Worm (Caenorhabditis elegans) whole organism, L1 larva: ENCODE data around the gene clec-48.

Source experiments
- C04F5.9 ChIP-seq: sonication (generic microtip); optimal IDR thresholded peaks from 2 replicates; lab custom pipeline; 2016; ENCODE audit warnings: missing genetic modification characterization, missing compliant biosample characterization
- C16A3.4 ChIP-seq: fragments of 150-350 bp; optimal IDR thresholded peaks from 2 replicates; lab custom pipeline; 2014; ENCODE audit warnings: missing biosample characterization, missing genetic modification characterization
- C34B4.2 ChIP-seq: sonication (generic microtip); optimal IDR thresholded peaks from 2 replicates; lab custom pipeline; 2017; ENCODE audit warnings: mild to moderate bottlenecking, missing genetic modification characterization, missing compliant biosample characterization
- alr-1 ChIP-seq: fragments of 200-800 bp; sonication (Bioruptor generic); optimal IDR thresholded peaks from 2 replicates; lab custom pipeline; 2018; ENCODE audit warnings: borderline replicate concordance, mild to moderate bottlenecking, missing genetic modification characterization, missing compliant biosample characterization
- ama-1 ChIP-seq: fragments of 150-350 bp; optimal IDR thresholded peaks from 2 replicates; lab custom pipeline; 2014
- ceh-63 ChIP-seq: fragments of 200-800 bp; sonication (Bioruptor generic); optimal IDR thresholded peaks from 2 replicates; lab custom pipeline; 2018; ENCODE audit warnings: mild to moderate bottlenecking, missing genetic modification characterization, missing compliant biosample characterization
- ces-1 ChIP-seq: fragments of 150-350 bp; optimal IDR thresholded peaks from 2 replicates; lab custom pipeline; 2014; ENCODE audit warnings: missing biosample characterization, missing genetic modification reagents, missing genetic modification characterization
- dsc-1 ChIP-seq: sonication (generic microtip); optimal IDR thresholded peaks from 2 replicates; lab custom pipeline; 2016; ENCODE audit warnings: mild to moderate bottlenecking, missing genetic modification characterization, missing compliant biosample characterization
- efl-3 ChIP-seq: fragments of 200-800 bp; sonication (Bioruptor generic); optimal IDR thresholded peaks from 2 replicates; lab custom pipeline; 2018; ENCODE audit warnings: mild to moderate bottlenecking, missing genetic modification characterization, missing compliant biosample characterization
- egl-13 ChIP-seq: sonication (generic microtip); optimal IDR thresholded peaks from 2 replicates; lab custom pipeline; 2016; ENCODE audit warnings: missing genotype, missing genetic modification reagents, missing genetic modification characterization, missing compliant biosample characterization
- egl-27 ChIP-seq, 2 experiments: fragments of 150-350 bp in 1 of 2; sonication (generic microtip); optimal IDR thresholded peaks; 3 replicates each; lab custom pipeline; 2017 to 2018; ENCODE audit warnings: missing biosample characterization in 2 of 2, missing genetic modification characterization in 2 of 2, missing genetic modification reagents in 2 of 2
- elt-2 ChIP-seq: sonication (generic microtip); optimal IDR thresholded peaks from 2 replicates; lab custom pipeline; 2016; ENCODE audit warnings: missing genetic modification characterization, mild to moderate bottlenecking, inconsistent platforms, missing compliant biosample characterization, missing genetic modification reagents
- ets-5 ChIP-seq: fragments of 200-800 bp; sonication (Bioruptor generic); IDR thresholded peaks from 2 replicates; pipeline ENCODE4 v1.3.6; 2022; ENCODE audit warnings: missing genetic modification characterization, missing compliant biosample characterization
- fos-1 ChIP-seq: fragments of 150-350 bp; optimal IDR thresholded peaks from 2 replicates; lab custom pipeline; 2014; ENCODE audit warnings: missing biosample characterization, missing genetic modification characterization
- hlh-17 ChIP-seq: fragments of 200-800 bp; sonication (Bioruptor generic); optimal IDR thresholded peaks from 2 replicates; lab custom pipeline; 2018; ENCODE audit warnings: missing genetic modification characterization, mild to moderate bottlenecking, missing compliant biosample characterization, moderate library complexity, borderline replicate concordance
- hlh-4 ChIP-seq: sonication (generic microtip); optimal IDR thresholded peaks from 2 replicates; lab custom pipeline; 2016; ENCODE audit warnings: mild to moderate bottlenecking, missing genetic modification characterization, missing compliant biosample characterization
- jun-1 ChIP-seq: fragments of 150-350 bp; optimal IDR thresholded peaks from 2 replicates; lab custom pipeline; 2014; ENCODE audit warnings: missing biosample characterization, missing genetic modification reagents, missing genetic modification characterization
- lin-14 ChIP-seq: fragments of 200-800 bp; sonication (Bioruptor generic); optimal IDR thresholded peaks from 2 replicates; lab custom pipeline; 2018; ENCODE audit warnings: mild to moderate bottlenecking, missing genetic modification characterization, moderate library complexity, missing compliant biosample characterization
- lin-35 ChIP-seq, 2 experiments: fragments of 150-350 bp; optimal IDR thresholded peaks; 2 replicates each; lab custom pipeline; 2014; ENCODE audit warnings: missing biosample characterization in 2 of 2, missing genetic modification characterization in 2 of 2, missing genetic modification reagents in 2 of 2
- lir-3 ChIP-seq: sonication (generic microtip); optimal IDR thresholded peaks from 2 replicates; lab custom pipeline; 2016; ENCODE audit warnings: mild to moderate bottlenecking, missing genetic modification characterization, moderate library complexity, missing compliant biosample characterization; ENCODE audit not compliant: poor library complexity
- mab-9 ChIP-seq: fragments of 200-800 bp; sonication (Bioruptor generic); IDR thresholded peaks from 2 replicates; pipeline ENCODE4 v1.3.6; 2022; ENCODE audit warnings: missing genetic modification reagents, missing genetic modification characterization, missing compliant biosample characterization
- mdl-1 ChIP-seq, 2 experiments: fragments of 150-350 bp; optimal IDR thresholded peaks; 2 replicates each; lab custom pipeline; 2014 to 2017; ENCODE audit warnings: missing biosample characterization in 2 of 2, missing genetic modification characterization in 2 of 2, inconsistent platforms in 1 of 2
- mep-1 ChIP-seq: fragments of 150-350 bp; optimal IDR thresholded peaks from 2 replicates; lab custom pipeline; 2014; ENCODE audit warnings: missing biosample characterization, missing genetic modification characterization
- nhr-11 ChIP-seq: fragments of 150-350 bp; optimal IDR thresholded peaks from 2 replicates; lab custom pipeline; 2014; ENCODE audit warnings: missing biosample characterization, missing genetic modification characterization
- nhr-19 ChIP-seq: fragments of 200-800 bp; sonication (Bioruptor generic); conservative IDR thresholded peaks from 2 replicates; pipeline ENCODE4 v1.3.6; 2022; ENCODE audit warnings: missing genetic modification characterization, missing compliant biosample characterization
- nhr-20 ChIP-seq: sonication (generic microtip); optimal IDR thresholded peaks from 2 replicates; lab custom pipeline; 2016; ENCODE audit warnings: mild to moderate bottlenecking, missing genetic modification characterization, missing compliant biosample characterization
- nhr-71 ChIP-seq: sonication (generic microtip); optimal IDR thresholded peaks from 2 replicates; lab custom pipeline; 2016; ENCODE audit warnings: mild to moderate bottlenecking, missing genetic modification characterization, moderate library complexity, missing compliant biosample characterization
- nhr-76 ChIP-seq: sonication (generic microtip); optimal IDR thresholded peaks from 2 replicates; lab custom pipeline; 2017; ENCODE audit warnings: missing biosample characterization, missing genetic modification characterization
- nhr-77 ChIP-seq: fragments of 150-350 bp; optimal IDR thresholded peaks from 2 replicates; lab custom pipeline; 2014; ENCODE audit warnings: missing biosample characterization, missing genetic modification characterization
- pax-3 ChIP-seq: fragments of 200-800 bp; sonication (Bioruptor generic); optimal IDR thresholded peaks from 2 replicates; lab custom pipeline; 2018; ENCODE audit warnings: mild to moderate bottlenecking, missing genetic modification characterization, moderate library complexity, missing compliant biosample characterization
- rnt-1 ChIP-seq: sonication (generic microtip); optimal IDR thresholded peaks from 2 replicates; lab custom pipeline; 2016; ENCODE audit warnings: mild to moderate bottlenecking, missing genetic modification characterization, moderate library complexity, missing compliant biosample characterization
- snpc-4 ChIP-seq: fragments of 150-350 bp; optimal IDR thresholded peaks from 2 replicates; lab custom pipeline; 2014; ENCODE audit warnings: missing biosample characterization, missing genetic modification characterization
- unc-130 ChIP-seq: fragments of 150-350 bp; optimal IDR thresholded peaks from 2 replicates; lab custom pipeline; 2017; ENCODE audit warnings: missing biosample characterization, missing genetic modification characterization, inconsistent platforms
- unc-98 ChIP-seq: fragments of 200-800 bp; sonication (Bioruptor generic); IDR thresholded peaks from 2 replicates; pipeline ENCODE4 v1.3.6; 2022; ENCODE audit warnings: missing genetic modification characterization, missing compliant biosample characterization
- vab-15 ChIP-seq: sonication (generic microtip); optimal IDR thresholded peaks from 2 replicates; lab custom pipeline; 2017; ENCODE audit warnings: missing genotype, mild to moderate bottlenecking, missing genetic modification characterization, missing compliant biosample characterization
- ztf-11 ChIP-seq, 2 experiments: sonication (generic microtip); optimal IDR thresholded peaks; 2 replicates each; lab custom pipeline; 2016 to 2017; ENCODE audit warnings: missing genetic modification characterization in 2 of 2, missing biosample characterization in 1 of 2, missing compliant biosample characterization in 1 of 2
- ztf-4 ChIP-seq: fragments of 150-350 bp; optimal IDR thresholded peaks from 2 replicates; lab custom pipeline; 2014; ENCODE audit warnings: missing biosample characterization, missing genetic modification characterization

The clec-48 gene

ce11 chrV:18146077-18146476 lies 11.7 kb upstream of the clec-48 start, which contains the start of gene C14A6.3:
TSS of gene C14A6.3 (plus strand) at chrV:18146377.
- TF ChIP-seq elt-2 (tag; lab: Kevin White, UChicago) (no peak), vab-15 (tag; lab: Kevin White, UChicago) (no peak), nhr-77 (tag; lab: Kevin White, UChicago) (no peak), lin-14 (GFP tag; lab: Kevin White, UChicago) (no peak), snpc-4 (tag; lab: Kevin White, UChicago) (no peak), mep-1 (no peak), C04F5.9 (tag; lab: Kevin White, UChicago) (no peak), unc-98 (GFP tag; lab: Robert Waterston, UW) (no peak), nhr-76 (tag; lab: Kevin White, UChicago) (no peak), jun-1 (no peak), lir-3 (tag; lab: Kevin White, UChicago) (no peak)

- TF ChIP-seq ztf-11 (tag; optimal IDR thresholded peaks at IDR 0.05; lab: Kevin White, UChicago) (no peak), hlh-17 (no peak), nhr-19 (GFP tag; lab: Robert Waterston, UW) (no peak), ceh-63 (GFP tag; lab: Kevin White, UChicago) (no peak), pax-3 (tag; lab: Kevin White, UChicago) (no peak), nhr-20 (tag; lab: Kevin White, UChicago) (no peak), mab-9 (GFP tag; lab: Robert Waterston, UW) (no peak), ets-5 (GFP tag; lab: Robert Waterston, UW) (no peak), nhr-71 (no peak), nhr-11 (tag; lab: Kevin White, UChicago) (no peak), hlh-4 (tag; lab: Kevin White, UChicago) (no peak), C34B4.2 (no peak), ztf-4 (no peak), mdl-1 (tag; optimal IDR thresholded peaks at IDR 0.05; lab: Kevin White, UChicago) (no peak), fos-1 (tag; lab: Kevin White, UChicago) (no peak), egl-13 (tag; lab: Kevin White, UChicago) (no peak)
Measured at ce11 chrV:18158172-18158571, 346 bp downstream of the clec-48 start.

- TF ChIP-seq rnt-1 (tag; lab: Kevin White, UChicago) = no peak
- TF ChIP-seq, all 84 proteins: peak for 0
Measured at ce11 chrV:18161228-18161627, 3.4 kb downstream of the clec-48 start, which contains the start of gene C14A6.13. TSS of gene C14A6.13 (minus strand) at chrV:18161328.

DNA sequence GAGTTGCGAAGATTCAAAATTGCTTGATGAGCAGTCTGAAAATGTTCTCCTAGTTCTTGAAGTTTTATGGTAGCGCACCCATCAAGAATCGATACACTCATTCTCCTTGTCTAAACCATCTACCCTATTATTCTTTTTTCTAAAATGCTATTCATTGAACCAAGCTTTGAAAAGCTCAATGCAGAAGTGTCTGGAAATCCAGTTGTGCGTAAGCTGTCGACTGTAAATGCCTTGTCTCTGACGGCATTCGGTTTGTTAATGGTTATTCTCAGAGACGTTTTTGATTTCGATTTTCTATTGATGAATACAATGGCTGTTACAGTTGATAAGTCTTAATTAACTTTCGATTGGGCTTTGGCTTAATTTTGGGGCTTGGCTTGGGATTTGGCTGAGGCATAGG lies 4.7 kb downstream of the clec-48 start, which contains the start of gene C14A6.12:
Gene C14A6.12 (minus strand): TSS at position 101 of the 400 bp plus-strand sequence.
- TF ChIP-seq lin-35 (GFP tag; optimal IDR thresholded peaks at IDR 0.05; lab: Kevin White, UChicago) = no peak
- TF ChIP-seq ces-1 (GFP tag; lab: Kevin White, UChicago) = no peak
- TF ChIP-seq dsc-1 (tag; lab: Kevin White, UChicago) = no peak
- TF ChIP-seq, all 84 proteins: peak for 0

DNA sequence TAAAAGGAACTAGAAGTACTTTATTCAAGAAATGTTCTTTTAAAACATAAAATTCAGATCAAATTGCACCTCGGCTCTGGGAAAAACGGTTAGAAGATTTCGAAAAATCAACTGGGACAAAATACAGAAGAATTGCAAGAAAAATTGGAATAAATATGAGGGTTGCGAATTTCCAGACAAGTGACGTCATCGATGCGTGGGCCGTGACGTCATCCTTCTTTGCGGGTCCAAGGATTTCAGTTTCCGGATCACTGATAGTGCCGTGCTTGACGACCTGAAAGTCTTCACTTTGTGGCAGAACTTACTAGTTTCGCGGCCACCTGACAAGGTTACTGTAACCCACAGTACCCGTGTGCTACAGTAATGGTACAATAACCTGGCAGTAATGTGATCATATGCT lies 5.6 kb downstream of the clec-48 start:
- TF ChIP-seq pax-3 (tag; lab: Kevin White, UChicago) = no peak
- no peak for TF ChIP-seq egl-27 (tag; optimal IDR thresholded peaks at IDR 0.05; lab: Kevin White, UChicago)
- TF ChIP-seq alr-1 = no peak
- TF ChIP-seq ama-1 (lab: Kevin White, UChicago) = no peak
- TF ChIP-seq unc-130 = no peak
- no peak for TF ChIP-seq ces-1 (GFP tag; lab: Kevin White, UChicago)
- TF ChIP-seq nhr-77 (tag; lab: Kevin White, UChicago) = no peak
- TF ChIP-seq efl-3 (GFP tag; lab: Kevin White, UChicago) = no peak
- TF ChIP-seq C16A3.4 = no peak
- no peak for TF ChIP-seq nhr-20 (tag; lab: Kevin White, UChicago)
